Worm (Caenorhabditis elegans) whole organism, L3 larva: ENCODE results near the gene C03G6.17.

Source experiments
- R02D3.7 ChIP-seq: fragments of 150-350 bp; optimal IDR thresholded peaks from 2 replicates; lab custom pipeline; 2014; ENCODE audit warnings: missing biosample characterization, missing genetic modification characterization
- ZK546.5 ChIP-seq: sonication (generic microtip); optimal IDR thresholded peaks from 2 replicates; lab custom pipeline; 2017; ENCODE audit warnings: missing biosample characterization, missing genetic modification characterization
- ama-1 ChIP-seq: fragments of 150-350 bp; optimal IDR thresholded peaks from 2 replicates; lab custom pipeline; 2018
- ceh-16 ChIP-seq: sonication (generic microtip); optimal IDR thresholded peaks from 2 replicates; lab custom pipeline; 2017; ENCODE audit warnings: missing biosample characterization, missing genetic modification characterization
- ceh-28 ChIP-seq: fragments of 150-350 bp; optimal IDR thresholded peaks from 2 replicates; lab custom pipeline; 2014; ENCODE audit warnings: missing biosample characterization, missing genetic modification reagents, missing genetic modification characterization
- ceh-82 ChIP-seq: fragments of 150-350 bp; optimal IDR thresholded peaks from 2 replicates; lab custom pipeline; 2014; ENCODE audit warnings: missing biosample characterization, missing genetic modification characterization
- ceh-9 ChIP-seq: sonication (generic microtip); optimal IDR thresholded peaks from 2 replicates; lab custom pipeline; 2018; ENCODE audit warnings: missing biosample characterization, missing genetic modification characterization
- daf-12 ChIP-seq: fragments of 150-350 bp; optimal IDR thresholded peaks from 2 replicates; lab custom pipeline; 2014; ENCODE audit warnings: missing biosample characterization, missing genetic modification reagents, missing genetic modification characterization
- egl-27 ChIP-seq: sonication (generic microtip); optimal IDR thresholded peaks from 4 replicates; lab custom pipeline; 2017; ENCODE audit warnings: missing biosample characterization, missing genetic modification reagents, missing genetic modification characterization
- egl-5 ChIP-seq: fragments of 150-350 bp; optimal IDR thresholded peaks from 2 replicates; lab custom pipeline; 2017; ENCODE audit warnings: missing biosample characterization, missing genetic modification reagents, missing genetic modification characterization, inconsistent platforms
- elt-2 ChIP-seq: sonication (generic microtip); optimal IDR thresholded peaks from 2 replicates; lab custom pipeline; 2016; ENCODE audit warnings: missing genetic modification reagents, mild to moderate bottlenecking, missing genetic modification characterization, missing compliant biosample characterization
- elt-3 ChIP-seq, 3 experiments: fragments of 150-350 bp in 1 of 3; sonication (generic microtip) in 2 of 3; optimal IDR thresholded peaks; 2 replicates in 2 of 3; 4 replicates in 1 of 3; lab custom pipeline; 2014 to 2017; ENCODE audit warnings: missing biosample characterization in 3 of 3, missing genetic modification characterization in 3 of 3
- fkh-2 ChIP-seq: fragments of 150-350 bp; optimal IDR thresholded peaks from 2 replicates; lab custom pipeline; 2014; ENCODE audit warnings: missing biosample characterization, missing genetic modification reagents, missing genetic modification characterization
- jun-1 ChIP-seq: fragments of 150-350 bp; optimal IDR thresholded peaks from 2 replicates; lab custom pipeline; 2014; ENCODE audit warnings: missing biosample characterization, missing genetic modification reagents, missing genetic modification characterization
- lin-15B ChIP-seq: fragments of 150-350 bp; optimal IDR thresholded peaks from 2 replicates; lab custom pipeline; 2014; ENCODE audit warnings: missing biosample characterization, missing genetic modification characterization
- lin-39 ChIP-seq: fragments of 150-350 bp; optimal IDR thresholded peaks from 2 replicates; lab custom pipeline; 2018; ENCODE audit warnings: missing biosample characterization, missing genetic modification reagents, missing genetic modification characterization
- lsy-12 ChIP-seq: sonication (generic microtip); optimal IDR thresholded peaks from 2 replicates; lab custom pipeline; 2016; ENCODE audit warnings: mild to moderate bottlenecking, missing genetic modification characterization, missing compliant biosample characterization
- mdl-1 ChIP-seq: fragments of 150-350 bp; optimal IDR thresholded peaks from 2 replicates; lab custom pipeline; 2014; ENCODE audit warnings: missing biosample characterization, missing genetic modification characterization
- mml-1 ChIP-seq: fragments of 150-350 bp; sonication (generic microtip); optimal IDR thresholded peaks from 3 replicates; lab custom pipeline; 2014; ENCODE audit warnings: missing biosample characterization, missing genetic modification characterization
- nfya-1 ChIP-seq: sonication (generic microtip); optimal IDR thresholded peaks from 2 replicates; lab custom pipeline; 2017; ENCODE audit warnings: missing genetic modification characterization, mild to moderate bottlenecking, missing compliant biosample characterization, antibody characterized with exemption, moderate library complexity; ENCODE audit not compliant: insufficient read depth
- nhr-11 ChIP-seq: fragments of 150-350 bp; optimal IDR thresholded peaks from 2 replicates; lab custom pipeline; 2014; ENCODE audit warnings: missing biosample characterization, missing genetic modification characterization
- nhr-12 ChIP-seq: fragments of 150-350 bp; optimal IDR thresholded peaks from 2 replicates; lab custom pipeline; 2014; ENCODE audit warnings: missing biosample characterization, missing genetic modification characterization
- nhr-23 ChIP-seq: fragments of 150-350 bp; optimal IDR thresholded peaks from 2 replicates; lab custom pipeline; 2014; ENCODE audit warnings: missing biosample characterization, missing genetic modification reagents, missing genetic modification characterization
- nhr-237 ChIP-seq: fragments of 150-350 bp; optimal IDR thresholded peaks from 2 replicates; lab custom pipeline; 2014; ENCODE audit warnings: missing biosample characterization, missing genetic modification characterization
- nhr-25 ChIP-seq: sonication (generic microtip); optimal IDR thresholded peaks from 2 replicates; lab custom pipeline; 2017; ENCODE audit warnings: missing biosample characterization, missing genetic modification characterization
- nhr-43 ChIP-seq: sonication (generic microtip); optimal IDR thresholded peaks from 2 replicates; lab custom pipeline; 2016; ENCODE audit warnings: mild to moderate bottlenecking, missing genetic modification characterization, missing compliant biosample characterization; ENCODE audit not compliant: poor library complexity, severe bottlenecking
- nhr-67 ChIP-seq: fragments of 150-350 bp; optimal IDR thresholded peaks from 2 replicates; lab custom pipeline; 2014; ENCODE audit warnings: missing biosample characterization, missing genetic modification characterization
- nhr-76 ChIP-seq: fragments of 150-350 bp; sonication (generic microtip); optimal IDR thresholded peaks from 5 replicates; lab custom pipeline; 2014; ENCODE audit warnings: missing biosample characterization, missing genetic modification characterization
- pha-4 ChIP-seq: fragments of 150-350 bp; optimal IDR thresholded peaks from 2 replicates; lab custom pipeline; 2014; ENCODE audit warnings: missing biosample characterization, missing genetic modification reagents, missing genetic modification characterization
- sea-2 ChIP-seq: fragments of 150-350 bp; sonication (generic microtip); optimal IDR thresholded peaks from 4 replicates; lab custom pipeline; 2014; ENCODE audit warnings: missing biosample characterization, missing genetic modification reagents, missing genetic modification characterization
- skn-1 ChIP-seq: fragments of 150-350 bp; optimal IDR thresholded peaks from 2 replicates; lab custom pipeline; 2014; ENCODE audit warnings: missing biosample characterization, missing genetic modification characterization
- snpc-4 ChIP-seq: fragments of 150-350 bp; optimal IDR thresholded peaks from 2 replicates; lab custom pipeline; 2014; ENCODE audit warnings: missing biosample characterization, missing genetic modification characterization
- tbx-2 ChIP-seq: sonication (generic microtip); optimal IDR thresholded peaks from 2 replicates; lab custom pipeline; 2016; ENCODE audit warnings: mild to moderate bottlenecking, missing genetic modification characterization, missing compliant biosample characterization
- unc-39 ChIP-seq: sonication (generic microtip); optimal IDR thresholded peaks from 4 replicates; lab custom pipeline; 2017; ENCODE audit warnings: missing biosample characterization, missing genetic modification characterization
- unc-62 ChIP-seq: fragments of 150-350 bp; sonication (generic microtip); optimal IDR thresholded peaks from 4 replicates; lab custom pipeline; 2014; ENCODE audit warnings: missing biosample characterization, missing genetic modification reagents, missing genetic modification characterization
- ztf-11 ChIP-seq: fragments of 150-350 bp; optimal IDR thresholded peaks from 2 replicates; lab custom pipeline; 2014; ENCODE audit warnings: missing biosample characterization, missing genetic modification characterization
- ztf-4 ChIP-seq: fragments of 150-350 bp; optimal IDR thresholded peaks from 2 replicates; lab custom pipeline; 2014; ENCODE audit warnings: missing biosample characterization, missing genetic modification characterization

Gene C03G6.17

DNA sequence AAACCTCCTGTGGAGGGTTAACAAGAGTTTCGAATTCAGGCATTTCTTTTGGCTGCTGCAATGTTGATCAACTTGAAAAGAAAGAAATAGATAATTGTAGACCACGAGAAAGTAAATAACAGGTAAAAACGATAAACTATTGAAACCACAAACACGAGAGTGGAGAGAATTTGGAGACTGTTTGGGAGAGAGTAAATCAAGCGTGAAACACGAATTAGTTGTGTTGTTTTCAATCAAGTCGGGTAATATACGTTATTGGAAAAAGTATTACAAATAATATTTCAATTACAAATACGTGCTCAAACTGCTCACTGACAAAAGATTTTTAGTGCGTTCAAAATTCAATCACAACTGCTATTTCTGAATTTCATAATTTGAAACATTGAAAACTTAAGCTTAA, at the start of gene C03G6.17:
Gene C03G6.17, minus strand, starts transcription at position 101 of the 400 bp plus-strand sequence.
- TF ChIP-seq nhr-11 (tag; lab: Kevin White, UChicago) (no peak), ceh-28 (tag; lab: Kevin White, UChicago) (no peak)

DNA sequence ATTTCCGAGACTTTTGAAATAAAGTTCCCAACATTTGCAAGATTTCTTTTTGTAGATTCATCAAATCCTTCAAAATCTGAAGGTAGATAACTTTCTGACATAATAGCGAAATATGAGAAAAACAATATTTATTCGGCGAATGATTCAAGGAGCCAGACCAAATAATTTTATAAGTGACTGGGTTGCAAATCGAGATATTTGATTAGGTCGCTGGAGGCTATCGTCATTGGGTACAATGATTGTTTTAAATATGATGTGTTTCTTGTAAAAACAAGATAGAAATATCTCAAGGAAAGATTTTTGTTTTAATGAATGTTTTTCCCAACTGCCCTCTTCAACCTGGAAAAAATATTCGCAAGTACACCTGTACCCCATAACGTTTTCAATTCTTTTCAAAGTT, 48.0 kb upstream of the C03G6.17 start, which contains the start of gene srw-69:
Gene srw-69, minus strand, starts transcription at position 101 of the 400 bp plus-strand sequence.
- TF ChIP-seq ceh-82 (tag; lab: Kevin White, UChicago) (no peak), lin-15B (tag; lab: Kevin White, UChicago) (no peak), nhr-23 (no peak)
- TF ChIP-seq, all 47 proteins: peak for 0

DNA sequence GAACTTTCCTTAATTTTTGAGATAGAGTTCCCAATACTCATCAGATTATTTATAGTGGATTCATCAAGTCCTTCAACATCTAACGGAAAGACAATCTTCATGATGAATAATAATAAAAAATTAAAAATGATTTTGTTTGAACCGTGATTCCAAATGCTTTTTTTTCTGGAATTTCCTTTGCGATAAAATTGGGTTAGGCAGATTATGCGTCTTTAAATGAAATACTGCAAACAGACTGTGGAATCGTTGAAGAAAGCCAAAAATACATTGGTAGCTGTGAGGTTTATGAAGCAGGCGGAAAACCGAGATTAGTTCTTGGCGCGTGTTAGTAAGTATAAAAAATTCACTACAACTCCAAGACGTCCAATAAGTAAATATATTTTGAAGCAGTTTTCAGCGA, 45.7 kb upstream of the C03G6.17 start, which contains the start of gene srw-68:
Gene srw-68, minus strand, starts transcription at position 101 of the 400 bp plus-strand sequence.
- TF ChIP-seq ama-1, result no peak
- no peak for TF ChIP-seq nfya-1 (tag; lab: Kevin White, UChicago)
- no peak for TF ChIP-seq pha-4 (tag; lab: Kevin White, UChicago)
- no peak for TF ChIP-seq R02D3.7 (tag; lab: Kevin White, UChicago)
- no peak for TF ChIP-seq nhr-67 (tag; lab: Kevin White, UChicago)
- TF ChIP-seq mdl-1 (tag; lab: Kevin White, UChicago), result no peak
- TF ChIP-seq unc-62 (GFP tag; lab: Kevin White, UChicago), result no peak
- TF ChIP-seq nhr-43, result no peak
- no peak for TF ChIP-seq egl-5 (tag; lab: Kevin White, UChicago)
- no peak for TF ChIP-seq ZK546.5 (tag; lab: Kevin White, UChicago)
- TF ChIP-seq nhr-237 (tag; lab: Kevin White, UChicago), result no peak
- no peak for TF ChIP-seq lsy-12 (tag; lab: Kevin White, UChicago)
- TF ChIP-seq nhr-23, result no peak
- no peak for TF ChIP-seq elt-3 (tag; optimal IDR thresholded peaks at IDR 0.05; lab: Kevin White, UChicago)
- TF ChIP-seq snpc-4 (tag; lab: Kevin White, UChicago), result no peak

DNA sequence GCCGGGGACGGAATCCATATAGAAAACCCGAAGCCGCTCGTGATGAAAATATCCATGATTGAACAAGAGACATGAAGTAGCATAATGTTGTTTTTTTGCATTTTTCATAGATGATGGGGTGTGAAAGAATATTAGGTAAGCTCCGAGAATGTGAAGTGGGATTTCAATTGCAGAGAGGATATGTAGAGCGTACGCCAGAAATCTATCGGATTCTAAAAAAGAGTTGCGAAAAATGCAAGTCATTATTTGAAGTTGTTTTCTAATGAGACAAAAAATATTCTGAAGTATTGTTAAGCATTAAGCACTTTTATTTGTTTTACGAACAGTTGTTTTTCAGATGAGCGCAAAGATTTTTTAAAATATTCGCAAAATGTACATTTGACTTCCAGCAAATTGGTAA, 43.4 kb upstream of the C03G6.17 start, which contains the start of gene F18E3.10:
Gene F18E3.10, minus strand, starts transcription at position 101 of the 400 bp plus-strand sequence.
- TF ChIP-seq nhr-237 (tag; lab: Kevin White, UChicago) (no peak), egl-27 (tag; lab: Kevin White, UChicago) (no peak), ztf-11 (tag; lab: Kevin White, UChicago) (no peak), nhr-67 (tag; lab: Kevin White, UChicago) (no peak), ceh-28 (tag; lab: Kevin White, UChicago) (no peak), lin-39 (tag; lab: Kevin White, UChicago) (no peak), tbx-2 (tag; lab: Kevin White, UChicago) (no peak), nhr-12 (no peak), ceh-16 (no peak), ceh-82 (tag; lab: Kevin White, UChicago) (no peak), skn-1 (tag; lab: Kevin White, UChicago) (no peak)
- TF ChIP-seq, all 47 proteins: peak for 0

DNA sequence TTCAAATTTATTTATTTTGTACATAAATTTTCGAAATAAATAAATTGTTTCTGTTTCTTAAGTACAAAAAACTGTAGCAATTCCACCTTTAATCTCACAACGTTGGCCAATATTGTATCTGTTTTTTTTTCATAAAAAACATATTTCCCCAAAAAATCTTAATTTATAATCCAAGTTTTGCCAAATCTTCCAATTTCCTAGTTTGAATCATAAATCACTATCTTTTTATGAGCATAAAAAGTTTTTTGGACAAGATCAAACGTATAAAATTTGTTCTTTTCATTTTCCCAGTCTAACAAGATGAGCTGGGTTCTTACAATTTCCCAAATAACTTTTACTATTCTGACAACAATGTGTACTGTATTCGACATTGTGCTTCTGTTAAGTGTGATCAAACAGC, 39.3 kb upstream of the C03G6.17 start, which contains the start of gene srxa-4:
Gene srxa-4, plus strand, starts transcription at position 301 of the 400 bp plus-strand sequence.
- no peak for TF ChIP-seq nhr-25 (tag; lab: Kevin White, UChicago)
- no peak for TF ChIP-seq sea-2
- no peak for TF ChIP-seq snpc-4 (tag; lab: Kevin White, UChicago)
- TF ChIP-seq skn-1 (tag; lab: Kevin White, UChicago), result no peak
- TF ChIP-seq ztf-4 (tag; lab: Kevin White, UChicago), result no peak
- no peak for TF ChIP-seq fkh-2 (tag; lab: Kevin White, UChicago)
- TF ChIP-seq nhr-11 (tag; lab: Kevin White, UChicago), result no peak
- no peak for TF ChIP-seq elt-2 (tag; lab: Kevin White, UChicago)
- TF ChIP-seq daf-12 (tag; lab: Kevin White, UChicago), result no peak
- TF ChIP-seq mml-1, result no peak
- no peak for TF ChIP-seq unc-39 (tag; lab: Kevin White, UChicago)
- no peak for TF ChIP-seq ceh-28 (tag; lab: Kevin White, UChicago)
- TF ChIP-seq elt-3 (tag; optimal IDR thresholded peaks at IDR 0.05; lab: Kevin White, UChicago), result no peak
- no peak for TF ChIP-seq ama-1
- TF ChIP-seq mdl-1 (tag; lab: Kevin White, UChicago), result no peak
- no peak for TF ChIP-seq ceh-9 (tag; lab: Kevin White, UChicago)
- TF ChIP-seq nhr-12, result no peak
- no peak for TF ChIP-seq nhr-76 (tag; lab: Kevin White, UChicago)
- no peak for TF ChIP-seq jun-1
- no peak for TF ChIP-seq pha-4 (tag; lab: Kevin White, UChicago)
